Worm (Caenorhabditis elegans) whole organism, L1 larva: ENCODE measurements around the gene C13B4.1.

ENCODE experiments used
- F16B12.6 ChIP-seq: fragments of 150-350 bp; optimal IDR thresholded peaks from 2 replicates; lab custom pipeline; 2014; ENCODE audit warnings: missing biosample characterization, missing genetic modification characterization
- Y116A8C.19 ChIP-seq: sonication (generic microtip); optimal IDR thresholded peaks from 2 replicates; lab custom pipeline; 2016; ENCODE audit warnings: missing compliant biosample characterization, missing genetic modification characterization, borderline replicate concordance
- alr-1 ChIP-seq: fragments of 200-800 bp; sonication (Bioruptor generic); optimal IDR thresholded peaks from 2 replicates; lab custom pipeline; 2018; ENCODE audit warnings: borderline replicate concordance, mild to moderate bottlenecking, missing genetic modification characterization, missing compliant biosample characterization
- aly-2 ChIP-seq: fragments of 150-350 bp; optimal IDR thresholded peaks from 2 replicates; lab custom pipeline; 2014; ENCODE audit warnings: missing biosample characterization, missing genetic modification characterization
- blmp-1 ChIP-seq: fragments of 150-350 bp; optimal IDR thresholded peaks from 2 replicates; lab custom pipeline; 2014; ENCODE audit warnings: missing biosample characterization, missing genetic modification characterization
- ceh-82 ChIP-seq, 3 experiments: fragments of 150-350 bp in 1 of 3; sonication (generic microtip) in 2 of 3; optimal IDR thresholded peaks; 2 replicates each; lab custom pipeline; 2014 to 2017; ENCODE audit warnings: missing biosample characterization in 3 of 3, missing genetic modification characterization in 3 of 3
- dpl-1 ChIP-seq, 3 experiments: fragments of 150-350 bp in 2 of 3; sonication (generic microtip) in 1 of 3; optimal IDR thresholded peaks; 2 replicates each; lab custom pipeline; 2014 to 2017; ENCODE audit warnings: missing biosample characterization in 3 of 3, missing genetic modification characterization in 3 of 3, missing genetic modification reagents in 3 of 3
- dsc-1 ChIP-seq: sonication (generic microtip); optimal IDR thresholded peaks from 2 replicates; lab custom pipeline; 2016; ENCODE audit warnings: mild to moderate bottlenecking, missing genetic modification characterization, missing compliant biosample characterization
- egl-13 ChIP-seq: sonication (generic microtip); optimal IDR thresholded peaks from 2 replicates; lab custom pipeline; 2016; ENCODE audit warnings: missing genotype, missing genetic modification reagents, missing genetic modification characterization, missing compliant biosample characterization
- elt-2 ChIP-seq: sonication (generic microtip); optimal IDR thresholded peaks from 2 replicates; lab custom pipeline; 2016; ENCODE audit warnings: missing genetic modification characterization, mild to moderate bottlenecking, inconsistent platforms, missing compliant biosample characterization, missing genetic modification reagents
- elt-3 ChIP-seq, 6 experiments: fragments of 150-350 bp in 1 of 6; sonication (generic microtip); optimal IDR thresholded peaks; 2 replicates each; lab custom pipeline; 2017 to 2018; ENCODE audit warnings: missing biosample characterization in 6 of 6, missing genetic modification characterization in 6 of 6, inconsistent platforms in 1 of 6
- ets-5 ChIP-seq: fragments of 200-800 bp; sonication (Bioruptor generic); IDR thresholded peaks from 2 replicates; pipeline ENCODE4 v1.3.6; 2022; ENCODE audit warnings: missing genetic modification characterization, missing compliant biosample characterization
- fkh-10 ChIP-seq: sonication (generic microtip); optimal IDR thresholded peaks from 2 replicates; lab custom pipeline; 2017; ENCODE audit warnings: missing biosample characterization, missing genetic modification reagents, missing genetic modification characterization
- fkh-8 ChIP-seq: sonication (generic microtip); optimal IDR thresholded peaks from 2 replicates; lab custom pipeline; 2016; ENCODE audit warnings: mild to moderate bottlenecking, missing genetic modification characterization, missing compliant biosample characterization
- fos-1 ChIP-seq: fragments of 150-350 bp; optimal IDR thresholded peaks from 2 replicates; lab custom pipeline; 2014; ENCODE audit warnings: missing biosample characterization, missing genetic modification characterization
- grh-1 ChIP-seq: fragments of 200-800 bp; sonication (Bioruptor generic); IDR thresholded peaks from 2 replicates; pipeline ENCODE4 v1.3.6; 2022; ENCODE audit warnings: missing genetic modification reagents, missing genetic modification characterization, missing compliant biosample characterization
- hlh-4 ChIP-seq: sonication (generic microtip); optimal IDR thresholded peaks from 2 replicates; lab custom pipeline; 2016; ENCODE audit warnings: mild to moderate bottlenecking, missing genetic modification characterization, missing compliant biosample characterization
- hpl-2 ChIP-seq: fragments of 150-350 bp; optimal IDR thresholded peaks from 2 replicates; lab custom pipeline; 2014; ENCODE audit warnings: missing biosample characterization, missing genetic modification reagents, missing genetic modification characterization
- isw-1 ChIP-seq: fragments of 200-800 bp; sonication (Bioruptor generic); IDR thresholded peaks from 2 replicates; pipeline ENCODE4 v1.3.6; 2022; ENCODE audit warnings: missing genetic modification characterization, missing compliant biosample characterization
- jun-1 ChIP-seq: fragments of 150-350 bp; optimal IDR thresholded peaks from 2 replicates; lab custom pipeline; 2014; ENCODE audit warnings: missing biosample characterization, missing genetic modification reagents, missing genetic modification characterization
- lin-13 ChIP-seq: fragments of 150-350 bp; optimal IDR thresholded peaks from 2 replicates; lab custom pipeline; 2014; ENCODE audit warnings: missing biosample characterization, missing genetic modification reagents, missing genetic modification characterization
- lin-15B ChIP-seq: fragments of 150-350 bp; sonication (generic microtip); optimal IDR thresholded peaks from 3 replicates; lab custom pipeline; 2014; ENCODE audit warnings: missing biosample characterization, missing genetic modification characterization
- lin-35 ChIP-seq, 2 experiments: fragments of 150-350 bp; optimal IDR thresholded peaks; 2 replicates each; lab custom pipeline; 2014; ENCODE audit warnings: missing biosample characterization in 2 of 2, missing genetic modification characterization in 2 of 2, missing genetic modification reagents in 2 of 2
- lsy-2 ChIP-seq, 2 experiments: fragments of 150-350 bp; optimal IDR thresholded peaks; 2 replicates each; lab custom pipeline; 2014; ENCODE audit warnings: missing biosample characterization in 2 of 2, missing genetic modification characterization in 2 of 2
- mab-9 ChIP-seq: fragments of 200-800 bp; sonication (Bioruptor generic); IDR thresholded peaks from 2 replicates; pipeline ENCODE4 v1.3.6; 2022; ENCODE audit warnings: missing genetic modification reagents, missing genetic modification characterization, missing compliant biosample characterization
- mdl-1 ChIP-seq, 2 experiments: fragments of 150-350 bp; optimal IDR thresholded peaks; 2 replicates each; lab custom pipeline; 2014 to 2017; ENCODE audit warnings: missing biosample characterization in 2 of 2, missing genetic modification characterization in 2 of 2, inconsistent platforms in 1 of 2
- nhr-11 ChIP-seq: fragments of 150-350 bp; optimal IDR thresholded peaks from 2 replicates; lab custom pipeline; 2014; ENCODE audit warnings: missing biosample characterization, missing genetic modification characterization
- nhr-12 ChIP-seq: sonication (generic microtip); optimal IDR thresholded peaks from 2 replicates; lab custom pipeline; 2017; ENCODE audit warnings: missing biosample characterization, missing genetic modification characterization
- nhr-19 ChIP-seq: fragments of 200-800 bp; sonication (Bioruptor generic); conservative IDR thresholded peaks from 2 replicates; pipeline ENCODE4 v1.3.6; 2022; ENCODE audit warnings: missing genetic modification characterization, missing compliant biosample characterization
- nhr-237 ChIP-seq: fragments of 150-350 bp; optimal IDR thresholded peaks from 2 replicates; lab custom pipeline; 2014; ENCODE audit warnings: missing biosample characterization, missing genetic modification characterization
- nhr-28 ChIP-seq: fragments of 150-350 bp; optimal IDR thresholded peaks from 2 replicates; lab custom pipeline; 2014; ENCODE audit warnings: missing biosample characterization, missing genetic modification characterization
- nhr-76 ChIP-seq: sonication (generic microtip); optimal IDR thresholded peaks from 2 replicates; lab custom pipeline; 2017; ENCODE audit warnings: missing biosample characterization, missing genetic modification characterization
- nhr-77 ChIP-seq: fragments of 150-350 bp; optimal IDR thresholded peaks from 2 replicates; lab custom pipeline; 2014; ENCODE audit warnings: missing biosample characterization, missing genetic modification characterization
- nhr-84 ChIP-seq: sonication (generic microtip); optimal IDR thresholded peaks from 2 replicates; lab custom pipeline; 2017; ENCODE audit warnings: missing biosample characterization, missing genetic modification characterization
- nhr-85 ChIP-seq: sonication (generic microtip); peaks from one replicate; lab custom pipeline; 2016; ENCODE audit warnings: missing genetic modification characterization, inconsistent platforms, missing compliant biosample characterization
- pag-3 ChIP-seq: sonication (generic microtip); optimal IDR thresholded peaks from 2 replicates; lab custom pipeline; 2017; ENCODE audit warnings: missing genetic modification characterization, mild to moderate bottlenecking, missing compliant biosample characterization, antibody characterized with exemption, borderline replicate concordance; ENCODE audit not compliant: insufficient read depth
- pax-3 ChIP-seq: fragments of 200-800 bp; sonication (Bioruptor generic); optimal IDR thresholded peaks from 2 replicates; lab custom pipeline; 2018; ENCODE audit warnings: mild to moderate bottlenecking, missing genetic modification characterization, moderate library complexity, missing compliant biosample characterization
- pqm-1 ChIP-seq: sonication (generic microtip); optimal IDR thresholded peaks from 3 replicates; lab custom pipeline; 2017; ENCODE audit warnings: missing biosample characterization, missing genetic modification characterization
- rnt-1 ChIP-seq: sonication (generic microtip); optimal IDR thresholded peaks from 2 replicates; lab custom pipeline; 2016; ENCODE audit warnings: mild to moderate bottlenecking, missing genetic modification characterization, moderate library complexity, missing compliant biosample characterization
- skn-1 ChIP-seq: fragments of 150-350 bp; optimal IDR thresholded peaks from 2 replicates; lab custom pipeline; 2014; ENCODE audit warnings: missing biosample characterization, missing genetic modification characterization
- snpc-4 ChIP-seq: fragments of 150-350 bp; optimal IDR thresholded peaks from 2 replicates; lab custom pipeline; 2014; ENCODE audit warnings: missing biosample characterization, missing genetic modification characterization
- snu-23 ChIP-seq: sonication (generic microtip); optimal IDR thresholded peaks from 2 replicates; lab custom pipeline; 2016; ENCODE audit warnings: missing genetic modification characterization, missing compliant biosample characterization
- sox-4 ChIP-seq: sonication (generic microtip); optimal IDR thresholded peaks from 2 replicates; lab custom pipeline; 2016; ENCODE audit warnings: missing genetic modification characterization, missing compliant biosample characterization
- sptf-1 ChIP-seq: fragments of 150-350 bp; optimal IDR thresholded peaks from 2 replicates; lab custom pipeline; 2014; ENCODE audit warnings: missing biosample characterization, missing genetic modification characterization
- swsn-7 ChIP-seq: sonication (generic microtip); optimal IDR thresholded peaks from 2 replicates; lab custom pipeline; 2016; ENCODE audit warnings: missing genetic modification characterization, missing compliant biosample characterization
- tbx-2 ChIP-seq: sonication (generic microtip); optimal IDR thresholded peaks from 2 replicates; lab custom pipeline; 2016; ENCODE audit warnings: missing genetic modification characterization, missing compliant biosample characterization
- tlp-1 ChIP-seq: fragments of 150-350 bp; optimal IDR thresholded peaks from 2 replicates; lab custom pipeline; 2014; ENCODE audit warnings: missing biosample characterization, missing genetic modification characterization
- unc-30 ChIP-seq: sonication (generic microtip); optimal IDR thresholded peaks from 2 replicates; lab custom pipeline; 2017; ENCODE audit warnings: missing biosample characterization, missing genetic modification characterization
- unc-98 ChIP-seq: fragments of 200-800 bp; sonication (Bioruptor generic); IDR thresholded peaks from 2 replicates; pipeline ENCODE4 v1.3.6; 2022; ENCODE audit warnings: missing genetic modification characterization, missing compliant biosample characterization
- vab-15 ChIP-seq: sonication (generic microtip); optimal IDR thresholded peaks from 2 replicates; lab custom pipeline; 2017; ENCODE audit warnings: missing genotype, mild to moderate bottlenecking, missing genetic modification characterization, missing compliant biosample characterization
- xbp-1 ChIP-seq: sonication (generic microtip); optimal IDR thresholded peaks from 2 replicates; lab custom pipeline; 2016; ENCODE audit warnings: missing genetic modification characterization, missing compliant biosample characterization
- ztf-4 ChIP-seq: fragments of 150-350 bp; optimal IDR thresholded peaks from 2 replicates; lab custom pipeline; 2014; ENCODE audit warnings: missing biosample characterization, missing genetic modification characterization

The C13B4.1 gene

ce11 chrII:14488661-14489060 is 9.2 kb upstream of the C13B4.1 start, which contains the start of gene usp-14 (continued):
- TF ChIP-seq lsy-2 (tag; optimal IDR thresholded peaks at IDR 0.05; lab: Kevin White, UChicago) (peak; percentile 70 to 78), lin-35 (GFP tag; optimal IDR thresholded peaks at IDR 0.05; lab: Kevin White, UChicago) (peak; percentile 82 to 90), grh-1 (GFP tag; lab: Robert Waterston, UW) (peak; percentile 37; the same call in 1 of the 2 replicates), nhr-84 (tag; lab: Kevin White, UChicago) (no peak), nhr-76 (tag; lab: Kevin White, UChicago) (no peak), sptf-1 (tag; lab: Kevin White, UChicago) (no peak), tbx-2 (peak; percentile 66), dsc-1 (tag; lab: Kevin White, UChicago) (peak; percentile 40), dpl-1 (GFP tag; optimal IDR thresholded peaks at IDR 0.05; lab: Kevin White, UChicago) (peak; percentile 74 to 87 (median 87)), nhr-12 (tag; lab: Kevin White, UChicago) (no peak), snu-23 (GFP tag; lab: Kevin White, UChicago) (peak; percentile 72), egl-13 (tag; lab: Kevin White, UChicago) (peak; percentile 20), Y116A8C.19 (tag; lab: Kevin White, UChicago) (no peak), isw-1 (peak; percentile 45), jun-1 (tag; lab: Kevin White, UChicago) (peak; percentile 31), pax-3 (tag; lab: Kevin White, UChicago) (peak; percentile 0), pqm-1 (tag; lab: Kevin White, UChicago) (no peak), ets-5 (GFP tag; lab: Robert Waterston, UW) (no peak), xbp-1 (peak; percentile 63), skn-1 (peak; percentile 96), unc-98 (no peak), mab-9 (GFP tag; lab: Robert Waterston, UW) (no peak), unc-30 (tag; lab: Kevin White, UChicago) (no peak), hlh-4 (no peak), nhr-11 (tag; lab: Kevin White, UChicago) (no peak), F16B12.6 (tag; lab: Kevin White, UChicago) (peak; percentile 47), lin-15B (tag; lab: Kevin White, UChicago) (peak; percentile 51), fkh-8 (tag; lab: Kevin White, UChicago) (peak; percentile 55), alr-1 (no peak), swsn-7 (tag; lab: Kevin White, UChicago) (peak; percentile 66), nhr-85 (peak; percentile 79), rnt-1 (tag; lab: Kevin White, UChicago) (peak; percentile 72), nhr-237 (tag; lab: Kevin White, UChicago) (no peak), ceh-82 (tag; optimal IDR thresholded peaks at IDR 0.05; lab: Kevin White, UChicago) (peak in 2 of 3 experiments; percentile 48 to 51), sox-4 (tag; lab: Kevin White, UChicago) (no peak), fos-1 (tag; lab: Kevin White, UChicago) (no peak), ztf-4 (tag; lab: Kevin White, UChicago) (no peak), fkh-10 (GFP tag; lab: Kevin White, UChicago) (no peak), nhr-19 (GFP tag; lab: Robert Waterston, UW) (peak; percentile 63), lin-13 (GFP tag; lab: Kevin White, UChicago) (no peak), elt-3 (tag; optimal IDR thresholded peaks at IDR 0.05; lab: Kevin White, UChicago) (peak in 1 of 6 experiments; percentile 21), nhr-77 (tag; lab: Kevin White, UChicago) (peak; percentile 58), blmp-1 (tag; lab: Kevin White, UChicago) (peak; percentile 69), hpl-2 (no peak), aly-2 (tag; lab: Kevin White, UChicago) (no peak), snpc-4 (peak; percentile 68), elt-2 (tag; lab: Kevin White, UChicago) (no peak), vab-15 (no peak), mdl-1 (tag; optimal IDR thresholded peaks at IDR 0.05; lab: Kevin White, UChicago) (peak in 1 of 2 experiments; percentile 52), pag-3 (tag; lab: Kevin White, UChicago) (no peak), tlp-1 (tag; lab: Kevin White, UChicago) (no peak), nhr-28 (tag; lab: Kevin White, UChicago) (no peak)
